Worm (Caenorhabditis elegans) whole organism, L1 larva: ENCODE measurements around the gene msp-32.

Experiments used
- ama-1 ChIP-seq: fragments of 150-350 bp; optimal IDR thresholded peaks from 2 replicates; lab custom pipeline; 2014
- elt-2 ChIP-seq: sonication (generic microtip); optimal IDR thresholded peaks from 2 replicates; lab custom pipeline; 2016; ENCODE audit warnings: missing genetic modification characterization, mild to moderate bottlenecking, inconsistent platforms, missing compliant biosample characterization, missing genetic modification reagents
- fkh-10 ChIP-seq: sonication (generic microtip); optimal IDR thresholded peaks from 2 replicates; lab custom pipeline; 2017; ENCODE audit warnings: missing biosample characterization, missing genetic modification reagents, missing genetic modification characterization
- lin-13 ChIP-seq: fragments of 150-350 bp; optimal IDR thresholded peaks from 2 replicates; lab custom pipeline; 2014; ENCODE audit warnings: missing biosample characterization, missing genetic modification reagents, missing genetic modification characterization
- lin-39 ChIP-seq: fragments of 150-350 bp; optimal IDR thresholded peaks from 2 replicates; lab custom pipeline; 2014; ENCODE audit warnings: missing biosample characterization, missing genetic modification reagents, missing genetic modification characterization
- nhr-12 ChIP-seq: sonication (generic microtip); optimal IDR thresholded peaks from 2 replicates; lab custom pipeline; 2017; ENCODE audit warnings: missing biosample characterization, missing genetic modification characterization
- zag-1 ChIP-seq: fragments of 150-350 bp; optimal IDR thresholded peaks from 2 replicates; lab custom pipeline; 2014; ENCODE audit warnings: missing biosample characterization, missing genetic modification characterization

DNA sequence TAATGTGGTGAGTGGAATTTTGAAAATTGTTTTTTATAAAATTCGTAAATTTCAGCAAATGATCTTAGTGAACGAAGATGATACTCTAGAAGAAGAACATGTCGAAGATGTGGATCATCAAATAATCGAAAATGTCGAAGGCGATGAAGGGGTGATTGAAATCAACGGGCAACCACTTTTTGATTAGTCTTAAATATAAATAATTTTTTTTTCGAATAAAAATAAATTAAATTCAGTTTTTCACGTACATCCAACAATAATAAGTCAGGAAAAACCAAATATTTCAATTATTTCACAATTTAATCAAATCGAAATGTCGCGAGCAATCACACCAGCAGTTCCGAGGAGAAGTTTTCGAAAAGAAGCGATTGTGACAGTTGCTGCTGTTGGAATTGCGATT lies 39.1 kb downstream of the msp-32 start, which contains the start of gene ZK546.4:
- TF ChIP-seq lin-39 (tag; lab: Kevin White, UChicago) (no peak), fkh-10 (no peak), nhr-12 (tag; lab: Kevin White, UChicago) (no peak), zag-1 (tag; lab: Kevin White, UChicago) (no peak), elt-2 (no peak), ama-1 (no peak), lin-13 (GFP tag; lab: Kevin White, UChicago) (no peak)
